Fruit fly (Drosophila melanogaster) whole organism, pupa: ENCODE results near the gene CG43678.

Experiments used
- CG10348 ChIP-seq: fragments of 200-800 bp; sonication (Bioruptor generic); IDR thresholded peaks from 2 replicates; pipeline ENCODE4 v1.3.6; 2022; ENCODE audit warnings: missing biosample characterization, missing genetic modification characterization
- CG14655 ChIP-seq: fragments of 200-800 bp; sonication (Bioruptor generic); optimal IDR thresholded peaks from 3 replicates; lab custom pipeline; 2017; ENCODE audit warnings: mild to moderate bottlenecking, missing biosample characterization, missing genetic modification reagents, missing genetic modification characterization
- CG34367 ChIP-seq: fragments of 200-800 bp; sonication (Bioruptor generic); optimal IDR thresholded peaks from 2 replicates; lab custom pipeline; 2018; ENCODE audit warnings: missing biosample characterization, mild to moderate bottlenecking, missing genetic modification characterization
- CG4496 ChIP-seq: fragments of 200-800 bp; sonication (Bioruptor generic); IDR thresholded peaks from 3 replicates; pipeline ENCODE4 v1.3.6; 2022; ENCODE audit warnings: missing biosample characterization, missing genetic modification characterization
- CG8301 ChIP-seq: fragments of 200-800 bp; sonication (Bioruptor generic); optimal IDR thresholded peaks from 2 replicates; lab custom pipeline; 2018; ENCODE audit warnings: missing biosample characterization, mild to moderate bottlenecking, missing genetic modification characterization
- CG9948 ChIP-seq: fragments of 200-800 bp; sonication (Bioruptor generic); optimal IDR thresholded peaks from 2 replicates; lab custom pipeline; 2018; ENCODE audit warnings: missing biosample characterization, mild to moderate bottlenecking, missing genetic modification characterization, moderate library complexity
- D1 ChIP-seq: fragments of 200-800 bp; sonication (Bioruptor generic); optimal IDR thresholded peaks from 2 replicates; lab custom pipeline; 2018; ENCODE audit warnings: missing biosample characterization, mild to moderate bottlenecking, missing genetic modification characterization, moderate library complexity
- EcR ChIP-seq: fragments of 200-800 bp; sonication (Bioruptor generic); optimal IDR thresholded peaks from 3 replicates; lab custom pipeline; 2019; ENCODE audit warnings: missing biosample characterization, missing genetic modification characterization, mild to moderate bottlenecking, moderate library complexity, missing genetic modification reagents
- Ets98B ChIP-seq: fragments of 200-800 bp; sonication (Bioruptor generic); IDR thresholded peaks from 2 replicates; pipeline ENCODE4 v1.3.6; 2022; ENCODE audit warnings: missing biosample characterization, missing genetic modification characterization
- Pif1A ChIP-seq: fragments of 200-800 bp; sonication (Bioruptor generic); optimal IDR thresholded peaks from 3 replicates; lab custom pipeline; 2016; ENCODE audit warnings: missing biosample characterization, missing genetic modification characterization
- Pif1B ChIP-seq: fragments of 200-800 bp; sonication (Bioruptor generic); optimal IDR thresholded peaks from 3 replicates; lab custom pipeline; 2016; ENCODE audit warnings: missing biosample characterization, missing genetic modification characterization
- rn ChIP-seq: fragments of 200-800 bp; sonication (Bioruptor generic); IDR thresholded peaks from 2 replicates; pipeline ENCODE4 v1.3.6; 2022; ENCODE audit warnings: missing biosample characterization, missing genetic modification characterization

dm6 chr3L:15005085-15005484 lies 44.2 kb downstream of the CG43678 start:
- TF ChIP-seq CG4496 (GFP tag; lab: Robert Waterston, UW) (peak; percentile 77; the same call in 2 of the 3 replicates), CG9948 (peak; percentile 61), CG8301 (tag; lab: Kevin White, UChicago) (peak; percentile 54), Pif1A (peak; percentile 41), CG14655 (GFP tag; lab: Kevin White, UChicago) (no peak), Pif1B (GFP tag; lab: Kevin White, UChicago) (no peak), rn (GFP tag; lab: Robert Waterston, UW) (0 out of 2 replicates have a peak, but pooled peaks have one; percentile 40), EcR (GFP tag; lab: Kevin White, UChicago) (no peak), Ets98B (GFP tag; lab: Robert Waterston, UW) (peak; percentile 79), CG10348 (GFP tag; lab: Robert Waterston, UW) (no peak), D1 (tag; lab: Kevin White, UChicago) (no peak), CG34367 (tag; lab: Kevin White, UChicago) (peak; percentile 45)
